Worm (Caenorhabditis elegans): Measurements from ENCODE around the gene sox-4.

Gene sox-4

DNA sequence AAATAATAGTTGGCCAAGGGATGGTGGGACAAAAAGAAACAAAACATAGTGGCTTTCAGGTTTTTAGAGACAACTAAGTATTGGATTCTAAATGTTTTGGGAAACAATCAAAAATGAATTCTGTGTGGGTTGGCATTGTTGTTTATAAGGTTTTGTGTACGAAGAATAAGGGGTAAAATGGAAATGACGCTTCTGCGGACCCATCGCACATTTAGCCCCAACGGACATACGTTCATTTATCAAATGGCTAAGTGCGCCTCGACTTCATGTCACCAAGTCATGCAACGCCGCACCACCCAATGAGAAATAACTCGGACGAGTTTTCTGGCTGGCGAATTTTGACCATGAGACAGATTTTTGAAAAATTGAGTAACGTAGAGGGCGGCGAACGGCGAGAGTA is 38.5 kb downstream of the sox-4 start:
- TF ChIP-seq hlh-1 (tag; optimal IDR thresholded peaks at IDR 0.05) (no peak), nhr-28 (tag; optimal IDR thresholded peaks at IDR 0.05) (no peak), lin-13 (tag; optimal IDR thresholded peaks at IDR 0.05) (no peak), mab-5 (tag; optimal IDR thresholded peaks at IDR 0.05) (no peak), nhr-2 (tag; optimal IDR thresholded peaks at IDR 0.05) (no peak), elt-1 (tag; optimal IDR thresholded peaks at IDR 0.05; ENCODE audit: borderline replicate concordance, insufficient read depth) (no peak), M03D4.4 (tag; optimal IDR thresholded peaks at IDR 0.05) (no peak), sem-2 (GFP tag; optimal IDR thresholded peaks at IDR 0.05) (no peak), blmp-1 (tag; optimal IDR thresholded peaks at IDR 0.05) (no peak), ces-1 (GFP tag; optimal IDR thresholded peaks at IDR 0.05) (no peak), zip-8 (tag; optimal IDR thresholded peaks at IDR 0.05) (no peak), lin-32 (GFP tag; optimal IDR thresholded peaks at IDR 0.05) (no peak), mep-1 (tag; optimal IDR thresholded peaks at IDR 0.05) (no peak), snpc-4 (tag; optimal IDR thresholded peaks at IDR 0.05) (no peak), elt-3 (tag; optimal IDR thresholded peaks at IDR 0.05) (no peak), drap-1 (GFP tag; optimal IDR thresholded peaks at IDR 0.05) (no peak), flh-1 (GFP tag; optimal IDR thresholded peaks at IDR 0.05) (no peak), lsy-2 (tag; optimal IDR thresholded peaks at IDR 0.05) (no peak), bed-3 (GFP tag; optimal IDR thresholded peaks at IDR 0.05) (no peak), ceh-43 (GFP tag; optimal IDR thresholded peaks at IDR 0.05) (no peak)

DNA sequence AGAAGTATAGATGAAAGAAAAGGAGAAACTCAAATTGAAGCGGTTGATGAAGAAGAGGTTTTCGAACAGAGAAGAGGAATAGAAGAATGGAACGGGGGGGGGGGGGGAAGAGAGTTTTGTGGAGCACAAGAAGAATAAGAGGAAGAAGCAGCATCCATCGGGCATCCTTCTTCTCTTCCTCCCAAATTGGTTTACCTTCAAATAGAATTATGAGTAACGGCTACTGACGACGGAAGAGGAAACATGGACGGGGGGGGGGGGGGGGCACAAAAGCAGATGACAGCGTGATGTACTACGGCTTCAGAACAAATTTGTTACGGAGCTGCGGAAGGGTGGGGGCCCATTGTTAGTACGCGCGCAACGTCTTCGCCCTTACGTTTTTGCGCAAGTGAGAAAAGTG is 39.5 kb downstream of the sox-4 start:
- no peak for TF ChIP-seq drap-1 (GFP tag; optimal IDR thresholded peaks at IDR 0.05)
- TF ChIP-seq sem-2 (GFP tag; optimal IDR thresholded peaks at IDR 0.05) = no peak
- TF ChIP-seq pha-4 (tag; optimal IDR thresholded peaks at IDR 0.05) = no peak
- TF ChIP-seq sptf-1 (tag; optimal IDR thresholded peaks at IDR 0.05) = peak; percentile 56
- peak; percentile 95 for TF ChIP-seq ces-1 (GFP tag; optimal IDR thresholded peaks at IDR 0.05)
- TF ChIP-seq M03D4.4 (tag; optimal IDR thresholded peaks at IDR 0.05) = peak; percentile 14
- peak; percentile 65 for TF ChIP-seq mls-2 (tag; optimal IDR thresholded peaks at IDR 0.05)

DNA sequence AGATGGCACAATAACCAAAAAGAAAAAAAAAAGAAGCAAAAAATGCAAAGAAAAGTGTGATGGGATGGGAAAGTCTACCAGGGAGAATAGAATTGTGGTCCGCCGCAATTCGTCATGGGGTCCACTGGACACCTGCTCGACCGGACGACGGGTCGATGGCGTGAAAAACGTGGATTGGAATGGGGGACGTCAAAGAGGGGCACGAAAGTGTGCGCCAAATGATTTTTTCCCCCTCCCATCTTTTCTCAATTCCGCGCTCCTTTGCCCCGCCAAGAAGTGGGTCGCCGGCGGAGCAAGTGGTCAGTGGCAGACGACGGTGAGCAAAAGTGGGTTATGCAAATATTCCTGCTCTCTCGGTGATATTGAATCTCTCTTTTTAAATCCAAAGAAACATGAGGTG is 40.8 kb downstream of the sox-4 start:
- TF ChIP-seq hlh-1 (tag; optimal IDR thresholded peaks at IDR 0.05) = peak; percentile 8
- TF ChIP-seq pha-4 (tag; optimal IDR thresholded peaks at IDR 0.05) = no peak

DNA sequence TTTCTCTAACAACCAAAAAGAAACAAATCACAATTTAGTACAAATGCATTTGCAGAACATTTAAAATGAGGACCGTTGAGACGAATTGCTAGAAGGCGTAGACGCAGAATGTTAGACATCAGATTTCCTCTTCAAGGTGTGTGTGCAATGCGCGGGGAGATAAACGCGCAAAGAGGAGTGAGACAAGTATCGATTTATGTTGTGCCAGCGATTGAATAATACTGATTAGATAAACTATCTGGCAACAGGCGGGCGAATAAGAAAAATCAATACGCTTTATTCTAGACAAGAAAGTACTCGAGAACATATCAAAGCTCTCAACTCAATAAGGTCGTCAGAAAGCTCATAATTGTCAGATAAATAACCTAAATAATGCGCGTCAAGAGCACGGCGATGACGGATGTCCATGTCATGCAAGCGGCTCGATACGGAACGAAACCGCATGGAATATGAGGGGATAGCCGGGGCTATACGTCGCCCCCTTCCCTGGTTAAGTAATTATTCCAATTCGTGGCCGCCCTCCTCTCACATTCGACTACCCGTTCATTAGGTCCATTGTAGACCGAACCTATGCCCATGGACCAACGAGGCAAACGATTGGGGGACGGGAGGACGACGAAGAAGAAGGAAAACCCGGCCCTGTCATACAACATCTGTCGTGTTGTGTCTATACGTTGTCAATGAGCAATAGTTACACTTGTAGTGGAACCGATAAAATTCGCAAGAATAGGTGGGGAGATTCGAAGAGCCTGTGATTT is 41.6 kb downstream of the sox-4 start:
- TF ChIP-seq mls-2 (tag; optimal IDR thresholded peaks at IDR 0.05) (peak; percentile 43), ham-2 (GFP tag; optimal IDR thresholded peaks at IDR 0.05) (peak; percentile 33), nhr-12 (tag; optimal IDR thresholded peaks at IDR 0.05) (no peak), drap-1 (GFP tag; optimal IDR thresholded peaks at IDR 0.05) (no peak), sptf-1 (tag; optimal IDR thresholded peaks at IDR 0.05) (peak; percentile 26), mab-5 (tag; optimal IDR thresholded peaks at IDR 0.05) (no peak), nhr-28 (tag; optimal IDR thresholded peaks at IDR 0.05) (no peak), lin-32 (GFP tag; optimal IDR thresholded peaks at IDR 0.05) (no peak), cnd-1 (tag; optimal IDR thresholded peaks at IDR 0.05) (peak; percentile 81), blmp-1 (tag; optimal IDR thresholded peaks at IDR 0.05) (no peak), ceh-39 (tag; optimal IDR thresholded peaks at IDR 0.05) (peak; percentile 28), ceh-43 (GFP tag; optimal IDR thresholded peaks at IDR 0.05) (no peak), nhr-76 (tag; optimal IDR thresholded peaks at IDR 0.05) (no peak), flh-1 (GFP tag; optimal IDR thresholded peaks at IDR 0.05) (no peak), nhr-2 (tag; optimal IDR thresholded peaks at IDR 0.05) (peak; percentile 60), unc-120 (tag; optimal IDR thresholded peaks at IDR 0.05; ENCODE audit: poor library complexity, severe bottlenecking) (peak; percentile 13), unc-62 (GFP tag; optimal IDR thresholded peaks at IDR 0.05) (no peak), zip-8 (tag; optimal IDR thresholded peaks at IDR 0.05) (no peak), elt-3 (tag; optimal IDR thresholded peaks at IDR 0.05) (no peak), lsy-2 (tag; optimal IDR thresholded peaks at IDR 0.05) (no peak), nhr-237 (tag; optimal IDR thresholded peaks at IDR 0.05) (no peak), lin-13 (tag; optimal IDR thresholded peaks at IDR 0.05) (no peak), ceh-83 (GFP tag; optimal IDR thresholded peaks at IDR 0.05) (no peak), M03D4.4 (tag; optimal IDR thresholded peaks at IDR 0.05) (no peak), sem-2 (GFP tag; optimal IDR thresholded peaks at IDR 0.05) (no peak), mep-1 (tag; optimal IDR thresholded peaks at IDR 0.05) (peak; percentile 2), elt-1 (tag; optimal IDR thresholded peaks at IDR 0.05; ENCODE audit: borderline replicate concordance, insufficient read depth) (peak; percentile 77), unc-39 (tag; optimal IDR thresholded peaks at IDR 0.05) (no peak), bed-3 (GFP tag; optimal IDR thresholded peaks at IDR 0.05) (no peak), ztf-11 (tag; optimal IDR thresholded peaks at IDR 0.05) (no peak), pha-4 (tag; optimal IDR thresholded peaks at IDR 0.05) (no peak), ces-1 (GFP tag; optimal IDR thresholded peaks at IDR 0.05) (peak; percentile 48), snpc-4 (tag; optimal IDR thresholded peaks at IDR 0.05) (no peak), hlh-1 (tag; optimal IDR thresholded peaks at IDR 0.05) (no peak), tbx-8 (GFP tag; optimal IDR thresholded peaks at IDR 0.05) (no peak)
